Worm (Caenorhabditis elegans) whole organism, L3 larva: Measurements from ENCODE around the gene C17F4.7.

Experiments used
- R02D3.7 ChIP-seq: fragments of 150-350 bp; optimal IDR thresholded peaks from 2 replicates; lab custom pipeline; 2014; ENCODE audit warnings: missing biosample characterization, missing genetic modification characterization
- ZK546.5 ChIP-seq: sonication (generic microtip); optimal IDR thresholded peaks from 2 replicates; lab custom pipeline; 2017; ENCODE audit warnings: missing biosample characterization, missing genetic modification characterization
- aly-2 ChIP-seq: fragments of 150-350 bp; optimal IDR thresholded peaks from 2 replicates; lab custom pipeline; 2014; ENCODE audit warnings: missing biosample characterization, missing genetic modification characterization
- ama-1 ChIP-seq: fragments of 150-350 bp; optimal IDR thresholded peaks from 2 replicates; lab custom pipeline; 2018
- ceh-28 ChIP-seq: fragments of 150-350 bp; optimal IDR thresholded peaks from 2 replicates; lab custom pipeline; 2014; ENCODE audit warnings: missing biosample characterization, missing genetic modification reagents, missing genetic modification characterization
- ceh-82 ChIP-seq: fragments of 150-350 bp; optimal IDR thresholded peaks from 2 replicates; lab custom pipeline; 2014; ENCODE audit warnings: missing biosample characterization, missing genetic modification characterization
- daf-12 ChIP-seq: fragments of 150-350 bp; optimal IDR thresholded peaks from 2 replicates; lab custom pipeline; 2014; ENCODE audit warnings: missing biosample characterization, missing genetic modification reagents, missing genetic modification characterization
- egl-27 ChIP-seq: sonication (generic microtip); optimal IDR thresholded peaks from 4 replicates; lab custom pipeline; 2017; ENCODE audit warnings: missing biosample characterization, missing genetic modification reagents, missing genetic modification characterization
- egl-5 ChIP-seq: fragments of 150-350 bp; optimal IDR thresholded peaks from 2 replicates; lab custom pipeline; 2017; ENCODE audit warnings: missing biosample characterization, missing genetic modification reagents, missing genetic modification characterization, inconsistent platforms
- elt-3 ChIP-seq, 3 experiments: fragments of 150-350 bp in 1 of 3; sonication (generic microtip) in 2 of 3; optimal IDR thresholded peaks; 2 replicates in 2 of 3; 4 replicates in 1 of 3; lab custom pipeline; 2014 to 2017; ENCODE audit warnings: missing biosample characterization in 3 of 3, missing genetic modification characterization in 3 of 3
- fkh-2 ChIP-seq: fragments of 150-350 bp; optimal IDR thresholded peaks from 2 replicates; lab custom pipeline; 2014; ENCODE audit warnings: missing biosample characterization, missing genetic modification reagents, missing genetic modification characterization
- fos-1 ChIP-seq: fragments of 150-350 bp; optimal IDR thresholded peaks from 2 replicates; lab custom pipeline; 2014; ENCODE audit warnings: missing biosample characterization, missing genetic modification characterization
- jun-1 ChIP-seq: fragments of 150-350 bp; optimal IDR thresholded peaks from 2 replicates; lab custom pipeline; 2014; ENCODE audit warnings: missing biosample characterization, missing genetic modification reagents, missing genetic modification characterization
- lin-15B ChIP-seq: fragments of 150-350 bp; optimal IDR thresholded peaks from 2 replicates; lab custom pipeline; 2014; ENCODE audit warnings: missing biosample characterization, missing genetic modification characterization
- lsy-12 ChIP-seq: sonication (generic microtip); optimal IDR thresholded peaks from 2 replicates; lab custom pipeline; 2016; ENCODE audit warnings: mild to moderate bottlenecking, missing genetic modification characterization, missing compliant biosample characterization
- mdl-1 ChIP-seq: fragments of 150-350 bp; optimal IDR thresholded peaks from 2 replicates; lab custom pipeline; 2014; ENCODE audit warnings: missing biosample characterization, missing genetic modification characterization
- mml-1 ChIP-seq: fragments of 150-350 bp; sonication (generic microtip); optimal IDR thresholded peaks from 3 replicates; lab custom pipeline; 2014; ENCODE audit warnings: missing biosample characterization, missing genetic modification characterization
- nfya-1 ChIP-seq: sonication (generic microtip); optimal IDR thresholded peaks from 2 replicates; lab custom pipeline; 2017; ENCODE audit warnings: missing genetic modification characterization, mild to moderate bottlenecking, missing compliant biosample characterization, antibody characterized with exemption, moderate library complexity; ENCODE audit not compliant: insufficient read depth
- nhr-237 ChIP-seq: fragments of 150-350 bp; optimal IDR thresholded peaks from 2 replicates; lab custom pipeline; 2014; ENCODE audit warnings: missing biosample characterization, missing genetic modification characterization
- nhr-25 ChIP-seq: sonication (generic microtip); optimal IDR thresholded peaks from 2 replicates; lab custom pipeline; 2017; ENCODE audit warnings: missing biosample characterization, missing genetic modification characterization
- nhr-76 ChIP-seq: fragments of 150-350 bp; sonication (generic microtip); optimal IDR thresholded peaks from 5 replicates; lab custom pipeline; 2014; ENCODE audit warnings: missing biosample characterization, missing genetic modification characterization
- nhr-77 ChIP-seq: fragments of 150-350 bp; optimal IDR thresholded peaks from 2 replicates; lab custom pipeline; 2014; ENCODE audit warnings: missing biosample characterization, missing genetic modification characterization
- pha-4 ChIP-seq: fragments of 150-350 bp; optimal IDR thresholded peaks from 2 replicates; lab custom pipeline; 2014; ENCODE audit warnings: missing biosample characterization, missing genetic modification reagents, missing genetic modification characterization
- pqm-1 ChIP-seq: fragments of 150-350 bp; optimal IDR thresholded peaks from 2 replicates; lab custom pipeline; 2017; ENCODE audit warnings: missing biosample characterization, missing genetic modification characterization, inconsistent platforms
- sea-2 ChIP-seq: fragments of 150-350 bp; sonication (generic microtip); optimal IDR thresholded peaks from 4 replicates; lab custom pipeline; 2014; ENCODE audit warnings: missing biosample characterization, missing genetic modification reagents, missing genetic modification characterization
- skn-1 ChIP-seq: fragments of 150-350 bp; optimal IDR thresholded peaks from 2 replicates; lab custom pipeline; 2014; ENCODE audit warnings: missing biosample characterization, missing genetic modification characterization
- snpc-4 ChIP-seq: fragments of 150-350 bp; optimal IDR thresholded peaks from 2 replicates; lab custom pipeline; 2014; ENCODE audit warnings: missing biosample characterization, missing genetic modification characterization
- tbx-2 ChIP-seq: sonication (generic microtip); optimal IDR thresholded peaks from 2 replicates; lab custom pipeline; 2016; ENCODE audit warnings: mild to moderate bottlenecking, missing genetic modification characterization, missing compliant biosample characterization
- unc-62 ChIP-seq: fragments of 150-350 bp; sonication (generic microtip); optimal IDR thresholded peaks from 4 replicates; lab custom pipeline; 2014; ENCODE audit warnings: missing biosample characterization, missing genetic modification reagents, missing genetic modification characterization
- ztf-11 ChIP-seq: fragments of 150-350 bp; optimal IDR thresholded peaks from 2 replicates; lab custom pipeline; 2014; ENCODE audit warnings: missing biosample characterization, missing genetic modification characterization

C17F4.7 gene

ce11 chrII:3278634-3279033 lies 32.8 kb upstream of the C17F4.7 start, which contains the start of gene wht-4:
wht-4 (plus strand) TSS chrII:3278934.
- TF ChIP-seq nhr-77 (no peak), fos-1 (tag; lab: Kevin White, UChicago) (no peak), lin-15B (tag; lab: Kevin White, UChicago) (no peak), elt-3 (tag; optimal IDR thresholded peaks at IDR 0.05; lab: Kevin White, UChicago) (no peak), mml-1 (tag; lab: Kevin White, UChicago) (no peak), ztf-11 (tag; lab: Kevin White, UChicago) (no peak), nhr-76 (tag; lab: Kevin White, UChicago) (no peak), daf-12 (no peak), nhr-25 (tag; lab: Kevin White, UChicago) (no peak), nhr-237 (tag; lab: Kevin White, UChicago) (no peak), aly-2 (tag; lab: Kevin White, UChicago) (no peak)

- TF ChIP-seq ceh-82 (no peak), aly-2 (tag; lab: Kevin White, UChicago) (no peak), egl-5 (tag; lab: Kevin White, UChicago) (no peak), fkh-2 (tag; lab: Kevin White, UChicago) (no peak), snpc-4 (tag; lab: Kevin White, UChicago) (no peak), ZK546.5 (tag; lab: Kevin White, UChicago) (no peak), tbx-2 (tag; lab: Kevin White, UChicago) (no peak)
These were observed 31.9 kb upstream of the C17F4.7 start, which contains the start of gene F02E11.4 for ce11 chrII:3277686-3278085. F02E11.4 (minus strand) TSS chrII:3277786.

ce11 chrII:3274923-3275322 lies 29.1 kb upstream of the C17F4.7 start, which contains the start of gene F02E11.3:
F02E11.3 (minus strand) TSS chrII:3275023.
- TF ChIP-seq pqm-1 = no peak
- TF ChIP-seq jun-1 (tag; lab: Kevin White, UChicago) = no peak

- TF ChIP-seq mdl-1 (tag; lab: Kevin White, UChicago) (no peak), nfya-1 (tag; lab: Kevin White, UChicago) (no peak), sea-2 (GFP tag; lab: Kevin White, UChicago) (no peak), ceh-28 (no peak), fkh-2 (tag; lab: Kevin White, UChicago) (no peak), lsy-12 (tag; lab: Kevin White, UChicago) (no peak), tbx-2 (tag; lab: Kevin White, UChicago) (no peak), R02D3.7 (tag; lab: Kevin White, UChicago) (no peak), fos-1 (tag; lab: Kevin White, UChicago) (no peak), nhr-76 (tag; lab: Kevin White, UChicago) (no peak), egl-27 (tag; lab: Kevin White, UChicago) (no peak), egl-5 (tag; lab: Kevin White, UChicago) (no peak), lin-15B (tag; lab: Kevin White, UChicago) (no peak), aly-2 (tag; lab: Kevin White, UChicago) (no peak), elt-3 (tag; optimal IDR thresholded peaks at IDR 0.05; lab: Kevin White, UChicago) (no peak), ceh-82 (no peak)
These were observed 24.8 kb upstream of the C17F4.7 start for ce11 chrII:3270598-3270997.

- TF ChIP-seq pha-4 (tag; lab: Kevin White, UChicago) = peak; percentile 17
- TF ChIP-seq tbx-2 (tag; lab: Kevin White, UChicago) = no peak
- TF ChIP-seq nfya-1 (tag; lab: Kevin White, UChicago) = peak; percentile 8
- TF ChIP-seq lsy-12 (tag; lab: Kevin White, UChicago) = no peak
- no peak for TF ChIP-seq nhr-77
These were observed 22.0 kb upstream of the C17F4.7 start for ce11 chrII:3267815-3268214.

- TF ChIP-seq skn-1 (tag; lab: Kevin White, UChicago) = no peak
- TF ChIP-seq ama-1 (lab: Kevin White, UChicago) = no peak
- no peak for TF ChIP-seq unc-62 (GFP tag; lab: Kevin White, UChicago)
- no peak for TF ChIP-seq mml-1 (tag; lab: Kevin White, UChicago)
These were observed 21.6 kb upstream of the C17F4.7 start, which contains the start of gene F02E11.7 for ce11 chrII:3267365-3267764. F02E11.7 (plus strand) TSS chrII:3267665.
